Worm (Caenorhabditis elegans): ENCODE results near the gene fbxa-176.
"Not testable (repeated sequence)": the region's sequence is repeated elsewhere in the genome, so short reads cannot be mapped to it uniquely, and the experiment has no call there.

fbxa-176 gene

DNA sequence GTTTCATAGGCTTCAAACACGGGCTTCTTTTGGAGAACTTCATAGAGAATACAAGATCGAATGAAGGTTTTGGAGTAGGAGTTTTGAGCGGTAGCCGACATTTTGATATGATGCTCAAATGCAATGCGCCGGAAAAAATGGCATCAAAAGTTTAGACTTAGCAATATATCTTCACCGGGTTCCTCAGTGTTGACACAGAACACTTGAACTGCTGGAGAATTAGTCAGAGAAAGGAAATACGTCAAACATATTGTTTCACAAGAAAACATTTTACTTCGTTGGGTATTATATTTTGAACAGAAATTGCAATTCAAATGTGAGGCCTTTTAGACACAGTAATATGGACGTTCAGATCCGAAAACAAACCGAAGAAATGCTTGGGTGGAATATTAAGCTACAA lies 8.9 kb downstream of the fbxa-176 start, which contains the start of gene fbxa-174:
fbxa-174 (minus strand) TSS at position 101 of the 400 bp plus-strand sequence.
- TF ChIP-seq flt-1 (GFP tag; IDR thresholded peaks at IDR 0.05) (no peak), klf-2 (GFP tag; conservative IDR thresholded peaks at IDR 0.05) (no peak), cog-1 (tag; optimal IDR thresholded peaks at IDR 0.05) (no peak), T22C8.4 (GFP tag; IDR thresholded peaks at IDR 0.05) (no peak), ref-1 (GFP tag; conservative IDR thresholded peaks at IDR 0.05) (no peak), ztf-29 (GFP tag; IDR thresholded peaks at IDR 0.05) (no peak), ztf-23 (GFP tag; IDR thresholded peaks at IDR 0.05) (no peak), med-1 (GFP tag; optimal IDR thresholded peaks at IDR 0.05; ENCODE audit: insufficient read depth) (no peak), tab-1 (GFP tag; IDR thresholded peaks at IDR 0.05) (no peak)

DNA sequence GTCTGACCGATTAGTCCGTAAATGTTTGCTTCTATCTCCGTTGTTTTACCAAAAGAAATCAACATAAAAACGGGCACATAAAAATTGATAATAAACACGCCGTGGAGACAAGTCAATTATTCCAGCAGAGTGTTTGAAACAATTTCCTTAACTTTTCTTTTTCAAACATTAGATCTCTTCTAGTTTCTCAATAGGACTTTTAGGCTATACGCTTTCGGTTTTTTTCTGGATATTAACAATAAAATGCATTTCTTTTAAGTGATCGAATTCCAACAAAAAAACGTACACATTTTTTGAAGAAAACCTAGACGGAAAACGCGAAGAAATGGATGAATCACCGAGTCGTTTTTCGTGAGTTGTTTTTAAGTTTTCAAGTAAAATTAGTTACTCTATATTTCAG lies 9.5 kb downstream of the fbxa-176 start, which contains the start of gene fbxa-172:
fbxa-172 (plus strand) TSS at position 301 of the 400 bp plus-strand sequence.
- no peak for TF ChIP-seq ztf-23 (GFP tag; IDR thresholded peaks at IDR 0.05)
- TF ChIP-seq klf-2 (GFP tag; conservative IDR thresholded peaks at IDR 0.05), result no peak
- no peak for TF ChIP-seq med-1 (GFP tag; optimal IDR thresholded peaks at IDR 0.05; ENCODE audit: insufficient read depth)
- TF ChIP-seq ztf-29 (GFP tag; IDR thresholded peaks at IDR 0.05), result no peak
- TF ChIP-seq ref-1 (GFP tag; conservative IDR thresholded peaks at IDR 0.05), result no peak
- TF ChIP-seq cog-1 (tag; optimal IDR thresholded peaks at IDR 0.05), result no peak
- no peak for TF ChIP-seq T22C8.4 (GFP tag; IDR thresholded peaks at IDR 0.05)
- no peak for TF ChIP-seq tab-1 (GFP tag; IDR thresholded peaks at IDR 0.05)
- no peak for TF ChIP-seq flt-1 (GFP tag; IDR thresholded peaks at IDR 0.05)

DNA sequence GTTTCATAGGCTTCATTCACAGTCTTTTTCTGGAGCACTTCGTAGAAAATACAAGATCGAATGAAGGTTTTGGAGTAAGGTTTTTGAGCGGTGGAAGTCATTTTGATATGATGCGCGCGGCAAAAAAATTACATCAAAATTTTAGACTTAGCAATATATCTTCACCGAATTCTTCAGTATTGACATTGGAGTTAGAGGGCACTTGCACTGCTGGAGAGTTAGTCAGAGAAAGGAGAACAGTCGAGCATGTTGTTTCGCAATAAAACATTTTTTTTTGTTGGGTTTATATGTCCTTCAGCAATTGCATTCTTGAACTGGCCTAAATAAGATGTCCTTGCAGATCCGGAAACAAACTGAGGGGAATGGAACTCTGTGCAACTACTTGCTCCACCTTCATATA lies 16.4 kb downstream of the fbxa-176 start, which contains the start of gene fbxa-171:
fbxa-171 (minus strand) TSS at position 101 of the 400 bp plus-strand sequence.
- TF ChIP-seq klf-2 (GFP tag; conservative IDR thresholded peaks at IDR 0.05) (no peak), tab-1 (GFP tag; IDR thresholded peaks at IDR 0.05) (no peak)

DNA sequence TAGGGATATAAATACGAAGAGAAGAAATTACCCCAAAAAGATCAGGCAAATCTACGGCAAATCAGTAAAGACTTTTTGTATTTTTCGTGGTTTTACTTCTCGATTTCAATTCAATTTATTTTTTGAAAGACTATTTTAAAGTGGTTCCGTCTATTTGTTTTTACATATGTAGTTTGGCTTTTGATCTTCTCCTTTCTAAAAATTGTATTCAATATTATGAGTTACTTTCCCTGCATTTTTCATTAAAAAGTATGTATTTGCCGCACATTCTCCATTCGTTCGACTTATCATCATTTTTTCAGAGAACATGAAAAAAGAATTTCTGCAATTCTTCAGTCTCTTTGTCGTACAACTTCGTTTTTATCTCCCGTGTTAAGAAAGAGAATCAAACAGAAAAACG lies 17.4 kb downstream of the fbxa-176 start, which contains the start of gene C38D9.2:
C38D9.2 (plus strand) TSS at position 301 of the 400 bp plus-strand sequence.
- TF ChIP-seq flt-1 (GFP tag; IDR thresholded peaks at IDR 0.05), result no peak
- TF ChIP-seq ztf-23 (GFP tag; IDR thresholded peaks at IDR 0.05), result no peak
- TF ChIP-seq T22C8.4 (GFP tag; IDR thresholded peaks at IDR 0.05), result no peak
- TF ChIP-seq klf-2 (GFP tag; conservative IDR thresholded peaks at IDR 0.05), result no peak

DNA sequence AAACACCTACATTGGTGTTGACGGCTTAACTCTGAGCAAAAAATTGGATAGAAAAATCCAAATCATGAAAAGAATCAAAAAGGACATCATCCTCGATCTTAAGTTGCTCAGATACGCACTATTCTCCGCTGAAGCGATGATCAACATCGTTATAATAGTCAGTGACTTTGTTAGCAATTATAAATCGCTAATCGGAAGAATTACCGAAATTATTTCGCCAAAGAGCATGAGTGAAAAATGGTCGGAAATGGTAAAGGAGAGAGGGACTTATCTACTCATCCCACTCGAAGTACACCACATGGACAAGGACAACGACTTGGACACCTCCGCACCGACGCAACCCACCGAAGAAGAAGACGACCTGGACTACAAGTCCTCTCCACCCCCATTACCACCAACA lies 30.5 kb downstream of the fbxa-176 start:
- TF ChIP-seq tab-1 (GFP tag; IDR thresholded peaks at IDR 0.05), result no peak
- TF ChIP-seq klf-2 (GFP tag; conservative IDR thresholded peaks at IDR 0.05), result no peak
- TF ChIP-seq T22C8.4 (GFP tag; IDR thresholded peaks at IDR 0.05), result no peak
- no peak for TF ChIP-seq ztf-29 (GFP tag; IDR thresholded peaks at IDR 0.05)
- no peak for TF ChIP-seq ztf-23 (GFP tag; IDR thresholded peaks at IDR 0.05)
- no peak for TF ChIP-seq cog-1 (tag; optimal IDR thresholded peaks at IDR 0.05)

DNA sequence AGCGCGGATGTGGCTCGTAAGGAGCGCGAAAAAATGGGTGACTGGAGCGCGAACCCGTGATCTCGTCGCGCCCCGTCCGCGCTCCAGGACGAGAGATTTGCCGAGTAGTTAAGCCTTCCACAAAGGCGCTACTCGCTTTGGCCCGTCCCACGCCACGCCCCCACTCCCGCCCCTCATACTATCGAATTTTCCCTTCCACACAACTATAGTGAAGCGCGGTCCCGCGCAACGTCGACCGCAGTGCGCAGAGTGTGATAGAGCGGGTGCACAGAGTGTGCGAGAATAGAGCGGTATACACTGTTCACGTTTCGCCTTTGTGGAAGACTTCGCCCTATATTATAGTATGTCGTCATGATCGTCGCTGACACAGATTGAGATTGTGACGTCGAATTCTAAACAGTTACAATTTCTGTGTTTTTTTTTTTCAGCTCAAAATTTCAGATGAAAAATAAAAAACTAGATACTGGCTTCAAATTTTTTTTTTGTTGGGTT lies 34.9 kb downstream of the fbxa-176 start, which contains the start of gene fbxa-133:
fbxa-133 (plus strand) TSS at position 442 of the 492 bp plus-strand sequence.
- not testable (repeated sequence) for TF ChIP-seq T22C8.4 (GFP tag; IDR thresholded peaks at IDR 0.05); flt-1 (GFP tag; IDR thresholded peaks at IDR 0.05); klf-2 (GFP tag; conservative IDR thresholded peaks at IDR 0.05)

DNA sequence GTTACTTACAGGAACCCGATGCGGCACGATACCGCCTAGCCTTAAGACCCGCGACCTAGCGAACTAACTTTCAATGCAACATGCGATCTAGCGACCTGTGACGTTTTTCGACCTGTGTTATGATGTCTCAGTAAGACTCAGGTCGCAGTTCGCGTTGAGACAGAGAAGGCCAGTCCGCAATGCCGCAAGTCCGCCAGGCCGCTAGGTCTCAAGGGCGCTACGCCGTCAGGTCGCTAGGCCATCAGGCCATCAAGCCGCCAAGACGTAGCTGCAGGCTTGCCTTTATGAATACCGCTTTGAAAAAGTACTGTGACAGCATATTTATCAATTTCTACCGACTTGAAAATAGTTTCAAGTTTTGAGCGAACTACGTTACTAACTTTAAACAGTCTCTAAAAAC lies 46.2 kb downstream of the fbxa-176 start:
- TF ChIP-seq flt-1 (GFP tag; IDR thresholded peaks at IDR 0.05) (no peak), tab-1 (GFP tag; IDR thresholded peaks at IDR 0.05) (no peak), klf-2 (GFP tag; conservative IDR thresholded peaks at IDR 0.05) (no peak), med-1 (GFP tag; optimal IDR thresholded peaks at IDR 0.05; ENCODE audit: insufficient read depth) (no peak), ref-1 (GFP tag; conservative IDR thresholded peaks at IDR 0.05) (no peak), T22C8.4 (GFP tag; IDR thresholded peaks at IDR 0.05) (no peak), ztf-29 (GFP tag; IDR thresholded peaks at IDR 0.05) (no peak), cog-1 (tag; optimal IDR thresholded peaks at IDR 0.05) (no peak), ztf-23 (GFP tag; IDR thresholded peaks at IDR 0.05) (no peak)

DNA sequence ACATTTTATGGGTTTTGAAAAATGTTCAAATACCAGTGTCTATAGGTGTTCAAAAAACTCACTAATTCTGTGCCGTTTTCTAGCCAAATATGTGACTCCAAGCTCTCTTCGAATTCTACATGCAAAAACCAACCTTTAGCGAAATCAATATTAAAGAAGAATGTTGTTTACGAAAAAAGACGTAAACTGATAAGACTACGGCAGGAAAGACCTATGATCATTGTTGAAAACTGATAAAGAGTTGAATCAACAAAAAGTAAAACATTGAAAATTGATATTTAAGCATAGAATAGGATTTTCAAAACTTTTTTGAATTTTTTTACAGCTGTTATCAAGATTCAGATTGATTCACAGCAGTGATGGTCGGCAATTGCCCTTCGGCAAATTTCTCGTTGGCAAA lies 49.3 kb downstream of the fbxa-176 start, which contains the start of gene Y6G8.2:
Y6G8.2 (minus strand) TSS at position 147 of the 400 bp plus-strand sequence.
- TF ChIP-seq flt-1 (GFP tag; IDR thresholded peaks at IDR 0.05) (no peak), klf-2 (GFP tag; conservative IDR thresholded peaks at IDR 0.05) (no peak), med-1 (GFP tag; optimal IDR thresholded peaks at IDR 0.05; ENCODE audit: insufficient read depth) (no peak), ztf-23 (GFP tag; IDR thresholded peaks at IDR 0.05) (no peak), T22C8.4 (GFP tag; IDR thresholded peaks at IDR 0.05) (no peak), cog-1 (tag; optimal IDR thresholded peaks at IDR 0.05) (no peak), ref-1 (GFP tag; conservative IDR thresholded peaks at IDR 0.05) (no peak), ztf-29 (GFP tag; IDR thresholded peaks at IDR 0.05) (no peak), tab-1 (GFP tag; IDR thresholded peaks at IDR 0.05) (no peak)

Data from whole organism, midembryonic.